Fruit fly (Drosophila melanogaster) whole organism, prepupa: ENCODE measurements around the gene CG8260.

Source experiments
- Blimp-1 ChIP-seq: fragments of 200-800 bp; sonication (Bioruptor generic); optimal IDR thresholded peaks from 3 replicates; lab custom pipeline; 2017; ENCODE audit warnings: missing biosample characterization, missing genetic modification characterization, mild to moderate bottlenecking, moderate library complexity, missing genetic modification reagents
- CG10631 ChIP-seq: fragments of 200-800 bp; sonication (Bioruptor generic); optimal IDR thresholded peaks from 2 replicates; lab custom pipeline; 2016; ENCODE audit warnings: missing biosample characterization, missing genetic modification characterization
- CG10669 ChIP-seq: fragments of 200-800 bp; sonication (Bioruptor generic); optimal IDR thresholded peaks from 3 replicates; lab custom pipeline; 2018; ENCODE audit warnings: missing biosample characterization, mild to moderate bottlenecking, missing genetic modification characterization, moderate library complexity
- CG11902 ChIP-seq: fragments of 200-800 bp; sonication (Bioruptor generic); optimal IDR thresholded peaks from 3 replicates; lab custom pipeline; 2016; ENCODE audit warnings: missing biosample characterization, missing genetic modification characterization
- CG15336 ChIP-seq: fragments of 200-800 bp; sonication (Bioruptor generic); IDR thresholded peaks from 2 replicates; pipeline ENCODE4 v1.3.6; 2022; ENCODE audit warnings: missing biosample characterization, missing genetic modification characterization
- CG1621 ChIP-seq: fragments of 200-800 bp; sonication (Bioruptor generic); optimal IDR thresholded peaks from 3 replicates; lab custom pipeline; 2018; ENCODE audit warnings: missing biosample characterization, mild to moderate bottlenecking, missing genetic modification characterization
- CG3032 ChIP-seq: fragments of 200-800 bp; optimal IDR thresholded peaks from 2 replicates; lab custom pipeline; 2019; ENCODE audit warnings: missing biosample characterization, mild to moderate bottlenecking, missing genetic modification characterization, moderate library complexity
- CG34406 ChIP-seq: fragments of 200-800 bp; sonication (Bioruptor generic); optimal IDR thresholded peaks from 3 replicates; lab custom pipeline; 2016; ENCODE audit warnings: missing biosample characterization, missing genetic modification characterization
- CG3919 ChIP-seq: fragments of 200-800 bp; sonication (Bioruptor generic); optimal IDR thresholded peaks from 3 replicates; lab custom pipeline; 2016; ENCODE audit warnings: missing biosample characterization, missing genetic modification characterization
- CG6163 ChIP-seq: fragments of 200-800 bp; sonication (Bioruptor generic); IDR thresholded peaks from 3 replicates; pipeline ENCODE4 v1.3.6; 2022; ENCODE audit warnings: missing biosample characterization, missing genetic modification characterization
- CG6276 ChIP-seq: fragments of 200-800 bp; sonication (Bioruptor generic); optimal IDR thresholded peaks from 2 replicates; lab custom pipeline; 2017; ENCODE audit warnings: missing biosample characterization, mild to moderate bottlenecking, missing genetic modification characterization
- CG6792 ChIP-seq: fragments of 200-800 bp; sonication (Bioruptor generic); optimal IDR thresholded peaks from 3 replicates; lab custom pipeline; 2016; ENCODE audit warnings: missing biosample characterization, missing genetic modification characterization
- CG6808 ChIP-seq: fragments of 200-800 bp; sonication (Bioruptor generic); optimal IDR thresholded peaks from 3 replicates; lab custom pipeline; 2017; ENCODE audit warnings: missing biosample characterization, missing genetic modification characterization, mild to moderate bottlenecking, moderate library complexity, missing genetic modification reagents
- CG6854 ChIP-seq: fragments of 200-800 bp; sonication (Bioruptor generic); optimal IDR thresholded peaks from 2 replicates; lab custom pipeline; 2017; ENCODE audit warnings: missing biosample characterization, mild to moderate bottlenecking, missing genetic modification characterization
- CG7368 ChIP-seq: fragments of 200-800 bp; sonication (Bioruptor generic); optimal IDR thresholded peaks from 3 replicates; lab custom pipeline; 2016; ENCODE audit warnings: missing biosample characterization, missing genetic modification characterization
- CG8632 ChIP-seq: fragments of 200-800 bp; sonication (Bioruptor generic); optimal IDR thresholded peaks from 3 replicates; lab custom pipeline; 2016; ENCODE audit warnings: missing biosample characterization, missing genetic modification characterization
- Eip75B ChIP-seq: fragments of 200-800 bp; sonication (Bioruptor generic); optimal IDR thresholded peaks from 3 replicates; lab custom pipeline; 2016; ENCODE audit warnings: missing biosample characterization, missing genetic modification characterization
- Eip78C ChIP-seq: fragments of 200-800 bp; sonication (Bioruptor generic); peaks from one replicate; lab custom pipeline; 2016; ENCODE audit warnings: missing biosample characterization, missing genetic modification characterization
- Ets21C ChIP-seq: fragments of 200-800 bp; sonication (Bioruptor generic); optimal IDR thresholded peaks from 3 replicates; lab custom pipeline; 2016; ENCODE audit warnings: missing biosample characterization, missing genetic modification characterization
- Gug ChIP-seq: fragments of 200-800 bp; sonication (Bioruptor generic); IDR thresholded peaks from 2 replicates; pipeline ENCODE4 v1.3.6; 2022; ENCODE audit warnings: missing biosample characterization, missing genetic modification characterization
- Hr38 ChIP-seq: sonication (Bioruptor generic); optimal IDR thresholded peaks from 2 replicates; lab custom pipeline; 2016; ENCODE audit warnings: missing biosample characterization, missing genetic modification characterization
- Hr39 ChIP-seq: fragments of 200-800 bp; sonication (Bioruptor generic); optimal IDR thresholded peaks from 2 replicates; lab custom pipeline; 2016; ENCODE audit warnings: missing biosample characterization, missing genetic modification characterization
- Hr4 ChIP-seq: fragments of 200-800 bp; sonication (Bioruptor generic); optimal IDR thresholded peaks from 3 replicates; lab custom pipeline; 2016; ENCODE audit warnings: missing biosample characterization, missing genetic modification characterization
- Sox102F ChIP-seq: fragments of 200-800 bp; sonication (Bioruptor generic); optimal IDR thresholded peaks from 2 replicates; lab custom pipeline; 2016; ENCODE audit warnings: missing biosample characterization, mild to moderate bottlenecking, missing genetic modification characterization
- Sox14 ChIP-seq: fragments of 200-800 bp; sonication (Bioruptor generic); optimal IDR thresholded peaks from 3 replicates; lab custom pipeline; 2016; ENCODE audit warnings: missing biosample characterization, missing genetic modification characterization
- Sox15 ChIP-seq: fragments of 200-800 bp; sonication (Bioruptor generic); optimal IDR thresholded peaks from 3 replicates; lab custom pipeline; 2016; ENCODE audit warnings: missing biosample characterization, missing genetic modification characterization
- achi ChIP-seq: fragments of 200-800 bp; sonication (Bioruptor generic); optimal IDR thresholded peaks from 3 replicates; lab custom pipeline; 2016; ENCODE audit warnings: missing biosample characterization, missing genetic modification characterization
- acj6 ChIP-seq: fragments of 200-800 bp; sonication (Bioruptor generic); optimal IDR thresholded peaks from 3 replicates; lab custom pipeline; 2016; ENCODE audit warnings: missing biosample characterization, missing genetic modification characterization
- cyc ChIP-seq: fragments of 200-800 bp; sonication (Bioruptor generic); optimal IDR thresholded peaks from 3 replicates; lab custom pipeline; 2016; ENCODE audit warnings: missing biosample characterization, missing genetic modification characterization
- eg ChIP-seq: fragments of 200-800 bp; sonication (Bioruptor generic); IDR thresholded peaks from 3 replicates; pipeline ENCODE4 v1.3.6; 2022; ENCODE audit warnings: missing biosample characterization, missing genetic modification characterization
- esn ChIP-seq: fragments of 200-800 bp; sonication (Bioruptor generic); optimal IDR thresholded peaks from 2 replicates; lab custom pipeline; 2016; ENCODE audit warnings: missing biosample characterization, mild to moderate bottlenecking, missing genetic modification characterization, moderate library complexity
- fd59A ChIP-seq: fragments of 200-800 bp; sonication (Bioruptor generic); optimal IDR thresholded peaks from 2 replicates; lab custom pipeline; 2017; ENCODE audit warnings: missing biosample characterization, mild to moderate bottlenecking, missing genetic modification characterization, missing genetic modification reagents
- fd85E ChIP-seq: fragments of 200-800 bp; sonication (Bioruptor generic); optimal IDR thresholded peaks from 3 replicates; lab custom pipeline; 2016; ENCODE audit warnings: missing biosample characterization, missing genetic modification characterization
- fkh ChIP-seq: fragments of 200-800 bp; sonication (Bioruptor generic); optimal IDR thresholded peaks from 3 replicates; lab custom pipeline; 2017; ENCODE audit warnings: missing biosample characterization, mild to moderate bottlenecking, missing genetic modification characterization, moderate library complexity
- lz ChIP-seq: fragments of 200-800 bp; sonication (Bioruptor generic); optimal IDR thresholded peaks from 3 replicates; lab custom pipeline; 2016; ENCODE audit warnings: missing biosample characterization, missing genetic modification characterization
- net ChIP-seq: fragments of 200-800 bp; sonication (Bioruptor generic); optimal IDR thresholded peaks from 3 replicates; lab custom pipeline; 2016; ENCODE audit warnings: missing biosample characterization, missing genetic modification characterization
- pdm3 ChIP-seq: fragments of 200-800 bp; sonication (Bioruptor generic); optimal IDR thresholded peaks from 3 replicates; lab custom pipeline; 2016; ENCODE audit warnings: missing biosample characterization, missing genetic modification characterization
- salr ChIP-seq, 2 experiments: fragments of 200-800 bp; sonication (Bioruptor generic); optimal IDR thresholded peaks; 3 replicates each; lab custom pipeline; 2016 to 2018; ENCODE audit warnings: missing biosample characterization in 2 of 2, missing genetic modification characterization in 2 of 2, mild to moderate bottlenecking in 1 of 2
- spab ChIP-seq: fragments of 200-800 bp; sonication (Bioruptor generic); optimal IDR thresholded peaks from 2 replicates; lab custom pipeline; 2017; ENCODE audit warnings: missing biosample characterization, mild to moderate bottlenecking, missing genetic modification characterization, missing genetic modification reagents
- ss ChIP-seq, 2 experiments: fragments of 200-800 bp; sonication (Bioruptor generic); optimal IDR thresholded peaks; 2 replicates in 1 of 2; 3 replicates in 1 of 2; lab custom pipeline; 2017 to 2018; ENCODE audit warnings: mild to moderate bottlenecking in 2 of 2, missing biosample characterization in 2 of 2, missing genetic modification characterization in 2 of 2, moderate library complexity in 1 of 2
- svp ChIP-seq: fragments of 200-800 bp; sonication (Bioruptor generic); peaks from one replicate; lab custom pipeline; 2016; ENCODE audit warnings: missing biosample characterization, missing genetic modification characterization
- topi ChIP-seq: fragments of 200-800 bp; sonication (Bioruptor generic); optimal IDR thresholded peaks from 3 replicates; lab custom pipeline; 2016; ENCODE audit warnings: missing biosample characterization, missing genetic modification characterization
- vri ChIP-seq: fragments of 200-800 bp; sonication (Bioruptor generic); optimal IDR thresholded peaks from 3 replicates; lab custom pipeline; 2016; ENCODE audit warnings: missing biosample characterization, mild to moderate bottlenecking, missing genetic modification characterization

The CG8260 gene

dm6 chrX:15785429-15786239 is 29.5 kb downstream of the CG8260 start, which contains the start of the genes Paf-AHalpha and mRpS30:
Paf-AHalpha (minus strand) TSS chrX:15785583.
mRpS30 (plus strand) TSS chrX:15786047.
- TF ChIP-seq esn (peak; percentile 9), vri (GFP tag; lab: Kevin White, UChicago) (peak; percentile 94), Blimp-1 (GFP tag; lab: Kevin White, UChicago) (peak; percentile 80), achi (GFP tag; lab: Kevin White, UChicago) (peak; percentile 25), Sox15 (GFP tag; lab: Kevin White, UChicago) (no peak)

dm6 chrX:15786242-15786641 is 30.1 kb downstream of the CG8260 start:
- peak; percentile 11 for TF ChIP-seq CG1621 (tag; lab: Kevin White, UChicago)
- no peak for TF ChIP-seq CG6276 (GFP tag; lab: Kevin White, UChicago)

- no peak for TF ChIP-seq spab (GFP tag; lab: Kevin White, UChicago)
- TF ChIP-seq net (GFP tag; lab: Kevin White, UChicago) = no peak
- no peak for TF ChIP-seq Hr4 (GFP tag; lab: Kevin White, UChicago)
- no peak for TF ChIP-seq Sox102F (GFP tag; lab: Kevin White, UChicago)
- peak; percentile 64 for TF ChIP-seq fkh
- TF ChIP-seq svp (GFP tag; lab: Kevin White, UChicago) = no peak
- TF ChIP-seq eg (GFP tag; lab: Robert Waterston, UW) = peak; percentile 47; the same call in 1 of the 3 replicates
- TF ChIP-seq Ets21C (GFP tag; lab: Kevin White, UChicago) = no peak
- peak; percentile 31 for TF ChIP-seq achi (GFP tag; lab: Kevin White, UChicago)
- peak; percentile 40 for TF ChIP-seq vri (GFP tag; lab: Kevin White, UChicago)
- peak in 1 of 2 experiments; percentile 65 for TF ChIP-seq ss (GFP tag; optimal IDR thresholded peaks at IDR 0.05; lab: Kevin White, UChicago)
- TF ChIP-seq salr (GFP tag; optimal IDR thresholded peaks at IDR 0.05; lab: Kevin White, UChicago) = no peak
- TF ChIP-seq lz = peak; percentile 40
- TF ChIP-seq CG6854 = peak; percentile 83
- TF ChIP-seq CG3032 (tag; lab: Kevin White, UChicago) = peak; percentile 48
- TF ChIP-seq CG6792 (GFP tag; lab: Kevin White, UChicago) = peak; percentile 62
- TF ChIP-seq Eip75B (GFP tag; lab: Kevin White, UChicago) = peak; percentile 40
- no peak for TF ChIP-seq CG15336
- TF ChIP-seq Sox15 (GFP tag; lab: Kevin White, UChicago) = no peak
- no peak for TF ChIP-seq Hr39 (GFP tag; lab: Kevin White, UChicago)
- TF ChIP-seq CG6276 (GFP tag; lab: Kevin White, UChicago) = no peak
- peak; percentile 60 for TF ChIP-seq CG34406
- no peak for TF ChIP-seq fd59A (GFP tag; lab: Kevin White, UChicago)
- TF ChIP-seq Eip78C = peak; percentile 43
- peak; percentile 74 for TF ChIP-seq CG7368 (GFP tag; lab: Kevin White, UChicago)
- TF ChIP-seq Hr38 (GFP tag; lab: Kevin White, UChicago) = no peak
- peak; percentile 72 for TF ChIP-seq CG10631
- peak; percentile 52 for TF ChIP-seq CG3919 (GFP tag; lab: Kevin White, UChicago)
- peak; percentile 76 for TF ChIP-seq CG8632 (GFP tag; lab: Kevin White, UChicago)
- TF ChIP-seq CG6163 = peak; percentile 34; the same call in 2 of the 3 replicates
- peak; percentile 60 for TF ChIP-seq pdm3 (GFP tag; lab: Kevin White, UChicago)
- TF ChIP-seq CG10669 (GFP tag; lab: Kevin White, UChicago) = peak; percentile 76
- TF ChIP-seq topi (GFP tag; lab: Kevin White, UChicago) = peak; percentile 46
- TF ChIP-seq cyc (GFP tag; lab: Kevin White, UChicago) = peak; percentile 8
- TF ChIP-seq CG6808 = peak; percentile 79
- TF ChIP-seq CG11902 (GFP tag; lab: Kevin White, UChicago) = no peak
- peak; percentile 46 for TF ChIP-seq acj6 (GFP tag; lab: Kevin White, UChicago)
- TF ChIP-seq Gug = no peak
- TF ChIP-seq Sox14 = no peak
- peak; percentile 34 for TF ChIP-seq fd85E (GFP tag; lab: Kevin White, UChicago)
These were observed 32.4 kb downstream of the CG8260 start, which contains the start of gene Rhp for dm6 chrX:15788235-15789187. Rhp (plus strand) TSS chrX:15788897.
